Fruit fly (Drosophila melanogaster): ENCODE data around the gene CG11638.

CG11638 gene

DNA sequence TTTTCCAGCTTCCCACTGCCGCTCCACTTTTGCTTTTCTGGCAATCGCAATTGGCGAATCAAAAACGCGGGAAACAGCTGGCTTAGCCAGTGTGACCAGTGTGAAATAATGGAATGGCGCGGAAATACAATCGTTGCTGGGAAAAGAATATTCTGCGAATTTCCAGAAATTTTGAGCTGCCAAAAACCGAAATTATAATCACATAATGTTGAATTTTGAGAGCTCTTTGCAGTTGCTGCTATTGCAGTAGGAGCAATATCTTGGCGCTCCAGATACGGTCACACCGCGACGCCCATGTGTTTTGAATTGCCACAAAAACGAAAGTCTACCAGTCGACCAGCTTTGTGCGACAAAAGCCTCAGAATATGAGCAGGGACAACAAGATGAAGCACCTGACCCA, 4.0 kb upstream of the CG11638 start, which contains the start of the genes Cdc45 and Rpp21:
Cdc45 (minus strand) TSS at position 79 of the 400 bp plus-strand sequence.
Rpp21 (plus strand) TSS at position 281 of the 400 bp plus-strand sequence.
- TF ChIP-seq CG7786 (GFP tag; optimal IDR thresholded peaks at IDR 0.05) = no peak
- peak; percentile 63 for TF ChIP-seq Sry-δ (GFP tag; optimal IDR thresholded peaks at IDR 0.05)
- TF ChIP-seq CG13624 (GFP tag; optimal IDR thresholded peaks at IDR 0.05) = peak; percentile 20
- 0 out of 3 replicates have a peak, but pooled peaks have one; percentile 38 for TF ChIP-seq CG16813 (GFP tag; IDR thresholded peaks at IDR 0.05; ENCODE audit: partially characterized antibody)
- TF ChIP-seq CG8765 (GFP tag; IDR thresholded peaks at IDR 0.05) = no peak
- no peak for TF ChIP-seq tna (GFP tag; IDR thresholded peaks at IDR 0.05; ENCODE audit: partially characterized antibody)
- no peak for TF ChIP-seq bowl (GFP tag; IDR thresholded peaks at IDR 0.05)
- TF ChIP-seq Dll (GFP tag; IDR thresholded peaks at IDR 0.05; ENCODE audit: partially characterized antibody) = peak; percentile 61; the same call in 2 of the 4 replicates
- TF ChIP-seq CG15269 (tag; optimal IDR thresholded peaks at IDR 0.05) = no peak
- TF ChIP-seq CG16779 (GFP tag; IDR thresholded peaks at IDR 0.05) = no peak
- no peak for TF ChIP-seq CG2678 (tag; optimal IDR thresholded peaks at IDR 0.05)
- no peak for TF ChIP-seq Stat92E (GFP tag; optimal IDR thresholded peaks at IDR 0.05)
- no peak for TF ChIP-seq CG4820 (GFP tag; optimal IDR thresholded peaks at IDR 0.05)
- no peak for TF ChIP-seq chn (GFP tag; optimal IDR thresholded peaks at IDR 0.05)
- TF ChIP-seq CG7357 (GFP tag; IDR thresholded peaks at IDR 0.05) = no peak
- TF ChIP-seq Adf1 (GFP tag; IDR thresholded peaks at IDR 0.05) = no peak
- TF ChIP-seq CG2875 (GFP tag; optimal IDR thresholded peaks at IDR 0.05) = no peak
- no peak for TF ChIP-seq CG30020 (tag; optimal IDR thresholded peaks at IDR 0.05)
- peak; percentile 50; the same call in 1 of the 2 replicates for TF ChIP-seq CG13287 (GFP tag; IDR thresholded peaks at IDR 0.05; ENCODE audit: partially characterized antibody)
- no peak for TF ChIP-seq emc (GFP tag; optimal IDR thresholded peaks at IDR 0.05)
- TF ChIP-seq sens (GFP tag) = peak; percentile 50
- TF ChIP-seq Spps (tag; optimal IDR thresholded peaks at IDR 0.05) = no peak
- no peak for TF ChIP-seq CG4854 (GFP tag; optimal IDR thresholded peaks at IDR 0.05)
- TF ChIP-seq CG15073 (GFP tag; optimal IDR thresholded peaks at IDR 0.05) = no peak
- no peak for TF ChIP-seq CG17361 (GFP tag; IDR thresholded peaks at IDR 0.05)
- TF ChIP-seq trh (GFP tag; optimal IDR thresholded peaks at IDR 0.05) = no peak
- no peak for TF ChIP-seq sens-2 (GFP tag; IDR thresholded peaks at IDR 0.05)
- no peak for TF ChIP-seq Meics (GFP tag; optimal IDR thresholded peaks at IDR 0.05)
- no peak for TF ChIP-seq NFAT (GFP tag; IDR thresholded peaks at IDR 0.05)
- no peak for TF ChIP-seq CG8924 (tag; optimal IDR thresholded peaks at IDR 0.05)
- no peak for TF ChIP-seq CG10209 (GFP tag; optimal IDR thresholded peaks at IDR 0.05)
- no peak for TF ChIP-seq prd (optimal IDR thresholded peaks at IDR 0.05)
- TF ChIP-seq prd (GFP tag; IDR thresholded peaks at IDR 0.05) = no peak
- peak; percentile 38 for TF ChIP-seq nmo (GFP tag; optimal IDR thresholded peaks at IDR 0.05)
- TF ChIP-seq gce (GFP tag; IDR thresholded peaks at IDR 0.05) = no peak
- TF ChIP-seq BtbVII (GFP tag; optimal IDR thresholded peaks at IDR 0.05) = no peak
- TF ChIP-seq fd64A (GFP tag; optimal IDR thresholded peaks at IDR 0.05) = no peak
- no peak for TF ChIP-seq pb (GFP tag; optimal IDR thresholded peaks at IDR 0.05)
- TF ChIP-seq CG4282 (GFP tag; optimal IDR thresholded peaks at IDR 0.05) = no peak
- TF ChIP-seq vvl (GFP tag; IDR thresholded peaks at IDR 0.05) = no peak
- no peak for TF ChIP-seq Dek (tag; optimal IDR thresholded peaks at IDR 0.05)
- peak; percentile 16 for TF ChIP-seq CG12659 (GFP tag; optimal IDR thresholded peaks at IDR 0.05)
- no peak for TF ChIP-seq CG7963 (GFP tag; IDR thresholded peaks at IDR 0.05; ENCODE audit: partially characterized antibody)
- TF ChIP-seq GATAe (GFP tag; conservative IDR thresholded peaks at IDR 0.05) = no peak
- peak; percentile 72 for TF ChIP-seq E2f1 (GFP tag; IDR thresholded peaks at IDR 0.05)
- peak; percentile 69 for TF ChIP-seq pzg (GFP tag; optimal IDR thresholded peaks at IDR 0.05)
- no peak for TF ChIP-seq crc (GFP tag; optimal IDR thresholded peaks at IDR 0.05)
- no peak for TF ChIP-seq Hmr (GFP tag; optimal IDR thresholded peaks at IDR 0.05)
- TF ChIP-seq CG42726 (GFP tag; IDR thresholded peaks at IDR 0.05; ENCODE audit: partially characterized antibody) = no peak
- no peak for TF ChIP-seq CG11695 (GFP tag; IDR thresholded peaks at IDR 0.05)
- TF ChIP-seq knrl (GFP tag; IDR thresholded peaks at IDR 0.05; ENCODE audit: partially characterized antibody) = peak; percentile 47; the same call in 1 of the 3 replicates
